Worm (Caenorhabditis elegans): ENCODE data around the gene T05B4.10.

T05B4.10 gene

DNA sequence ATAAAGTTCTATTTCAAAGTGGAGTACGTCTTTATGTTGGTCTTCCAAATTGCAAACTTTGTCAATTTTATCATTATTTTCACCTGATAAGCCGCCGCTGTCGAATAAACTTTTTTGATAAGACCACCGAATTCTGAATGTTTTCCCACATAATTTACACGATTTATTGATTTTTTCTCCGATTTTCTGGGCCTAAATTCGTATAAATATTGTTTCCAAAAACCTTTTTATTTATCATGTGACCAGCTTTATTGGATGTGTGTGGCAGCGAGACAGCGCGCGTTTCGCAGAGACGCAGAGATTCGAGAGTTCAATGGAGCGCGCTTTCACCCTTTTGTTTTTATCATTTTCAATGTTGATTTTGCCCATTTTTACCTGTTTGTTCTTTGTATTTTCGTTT is 22.5 kb upstream of the T05B4.10 start (continued):
- TF ChIP-seq mab-9 (GFP tag; IDR thresholded peaks at IDR 0.05) (peak; percentile 71), lin-35 (GFP tag; optimal IDR thresholded peaks at IDR 0.05) (peak; percentile 81 to 86), ama-1 (optimal IDR thresholded peaks at IDR 0.05) (no peak)

DNA sequence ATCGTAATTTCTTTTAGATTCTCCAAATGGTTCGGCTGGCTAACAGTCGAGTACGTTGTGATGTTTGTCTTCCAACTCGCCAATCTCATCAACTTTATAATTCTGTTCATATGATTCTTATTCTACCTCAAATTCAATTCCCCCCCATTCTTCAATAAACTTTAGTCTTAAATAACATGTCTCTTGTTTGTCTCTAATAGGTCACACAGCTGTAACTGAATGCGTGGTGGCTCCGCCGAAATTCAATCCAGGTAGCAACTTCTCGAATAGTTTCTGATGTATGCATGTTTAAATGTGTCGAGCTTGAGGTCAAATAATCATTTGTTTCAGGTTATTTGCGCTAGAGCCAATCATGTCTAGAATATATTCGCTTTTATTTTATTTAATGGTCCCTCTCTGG is 18.2 kb upstream of the T05B4.10 start, which contains the start of gene lgc-29:
Gene lgc-29, plus strand, starts transcription at position 301 of the 400 bp plus-strand sequence.
- no peak for TF ChIP-seq unc-98 (GFP tag; IDR thresholded peaks at IDR 0.05)
- no peak for TF ChIP-seq efl-3 (GFP tag; optimal IDR thresholded peaks at IDR 0.05)
- TF ChIP-seq mep-1 (tag; optimal IDR thresholded peaks at IDR 0.05), result no peak

DNA sequence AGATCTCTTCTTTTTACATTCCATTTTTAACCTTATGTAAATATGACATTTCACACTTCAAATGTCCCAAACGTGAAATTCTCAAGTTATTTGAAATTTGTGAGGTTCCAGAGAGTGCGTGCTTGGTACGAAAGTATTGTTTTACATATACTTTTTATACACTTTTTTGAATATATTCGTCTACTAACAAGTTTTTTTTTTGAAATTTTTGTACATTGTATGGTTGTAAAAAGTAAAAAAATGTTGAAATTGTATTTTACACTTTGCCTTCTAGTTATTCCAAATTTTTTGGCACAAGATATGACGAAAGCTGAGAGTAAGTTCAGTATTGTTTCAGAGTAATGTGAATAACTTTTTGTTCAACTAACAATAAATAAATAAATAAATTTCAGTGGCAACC is 14.2 kb upstream of the T05B4.10 start, which contains the start of gene lgc-1:
Gene lgc-1, plus strand, starts transcription at position 301 of the 400 bp plus-strand sequence.
- no peak for TF ChIP-seq ama-1 (optimal IDR thresholded peaks at IDR 0.05)
- no peak for TF ChIP-seq pax-3 (tag; optimal IDR thresholded peaks at IDR 0.05)
- no peak for TF ChIP-seq lin-15B (tag; optimal IDR thresholded peaks at IDR 0.05)
- no peak for TF ChIP-seq unc-130 (tag; optimal IDR thresholded peaks at IDR 0.05)
- TF ChIP-seq sup-37 (GFP tag; optimal IDR thresholded peaks at IDR 0.05), result no peak

DNA sequence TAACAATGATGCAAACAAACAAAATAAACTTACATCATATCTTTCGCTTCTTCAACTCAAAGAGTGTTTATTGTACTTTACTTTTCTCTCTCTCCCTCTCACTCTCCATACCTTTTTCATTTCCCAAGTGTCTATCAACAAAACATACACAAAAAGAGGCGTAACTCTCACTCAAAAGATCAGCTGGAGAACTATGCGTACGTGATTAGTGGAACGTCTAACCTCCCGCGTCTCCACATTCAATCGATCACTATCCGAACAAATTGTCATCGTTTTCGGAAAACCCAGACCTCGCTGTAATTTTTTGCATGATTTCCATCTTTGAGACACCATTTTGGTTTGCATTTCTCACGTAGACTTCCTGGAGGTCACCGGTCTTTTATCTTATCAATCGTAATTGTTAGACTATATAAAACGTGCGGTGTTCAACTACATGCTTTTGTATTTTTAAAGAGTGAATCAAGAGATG is 11.0 kb upstream of the T05B4.10 start, which contains the start of gene nhr-57:
Gene nhr-57, plus strand, starts transcription at position 419 of the 469 bp plus-strand sequence.
- TF ChIP-seq nhr-90 (tag; optimal IDR thresholded peaks at IDR 0.05; ENCODE audit: poor library complexity), result peak; percentile 79
- no peak for TF ChIP-seq F16B12.6 (tag; optimal IDR thresholded peaks at IDR 0.05)
- TF ChIP-seq blmp-1 (tag; optimal IDR thresholded peaks at IDR 0.05), result peak; percentile 93
- peak; percentile 21 for TF ChIP-seq C04F5.9 (tag; optimal IDR thresholded peaks at IDR 0.05)
- no peak for TF ChIP-seq pag-3 (tag; optimal IDR thresholded peaks at IDR 0.05; ENCODE audit: borderline replicate concordance, insufficient read depth)
- no peak for TF ChIP-seq Y116A8C.19 (tag; optimal IDR thresholded peaks at IDR 0.05; ENCODE audit: borderline replicate concordance)
- TF ChIP-seq irx-1 (tag; optimal IDR thresholded peaks at IDR 0.05), result peak; percentile 57
- no peak for TF ChIP-seq alr-1 (tag; optimal IDR thresholded peaks at IDR 0.05; ENCODE audit: borderline replicate concordance)
- TF ChIP-seq fkh-8 (tag; optimal IDR thresholded peaks at IDR 0.05), result peak; percentile 51
- peak in 1 of 3 experiments; percentile 32 for TF ChIP-seq ceh-82 (tag; optimal IDR thresholded peaks at IDR 0.05)
- peak; percentile 26 for TF ChIP-seq jun-1 (tag; optimal IDR thresholded peaks at IDR 0.05)
- no peak for TF ChIP-seq aly-2 (tag; optimal IDR thresholded peaks at IDR 0.05)
- no peak for TF ChIP-seq fkh-10 (GFP tag; optimal IDR thresholded peaks at IDR 0.05)
- TF ChIP-seq C34B4.2 (tag; optimal IDR thresholded peaks at IDR 0.05), result no peak
- TF ChIP-seq nhr-71 (tag; optimal IDR thresholded peaks at IDR 0.05), result peak; percentile 84
- no peak for TF ChIP-seq nhr-28 (tag; optimal IDR thresholded peaks at IDR 0.05)
- TF ChIP-seq nhr-11 (tag; optimal IDR thresholded peaks at IDR 0.05), result no peak
- TF ChIP-seq efl-3 (GFP tag; optimal IDR thresholded peaks at IDR 0.05), result no peak
- TF ChIP-seq hpl-2 (GFP tag; optimal IDR thresholded peaks at IDR 0.05), result no peak
- TF ChIP-seq ceh-90 (tag; optimal IDR thresholded peaks at IDR 0.05), result no peak
- no peak for TF ChIP-seq sptf-1 (tag; optimal IDR thresholded peaks at IDR 0.05)
- TF ChIP-seq skn-1 (tag; optimal IDR thresholded peaks at IDR 0.05), result peak; percentile 92
- no peak for TF ChIP-seq lsy-2 (tag; optimal IDR thresholded peaks at IDR 0.05)
- peak in 2 of 3 experiments; percentile 16 to 44 for TF ChIP-seq dpl-1 (GFP tag; optimal IDR thresholded peaks at IDR 0.05)
- no peak for TF ChIP-seq xbp-1 (tag; optimal IDR thresholded peaks at IDR 0.05)
- TF ChIP-seq zag-1 (tag; optimal IDR thresholded peaks at IDR 0.05), result no peak
- TF ChIP-seq pax-3 (tag; optimal IDR thresholded peaks at IDR 0.05), result peak; percentile 45
- no peak for TF ChIP-seq egl-13 (tag; optimal IDR thresholded peaks at IDR 0.05)
- TF ChIP-seq ceh-63 (GFP tag; optimal IDR thresholded peaks at IDR 0.05), result no peak
- TF ChIP-seq mep-1 (tag; optimal IDR thresholded peaks at IDR 0.05), result peak; percentile 50
- TF ChIP-seq isw-1 (GFP tag; IDR thresholded peaks at IDR 0.05), result no peak
- TF ChIP-seq tbx-2 (tag; optimal IDR thresholded peaks at IDR 0.05), result peak; percentile 74
- TF ChIP-seq fkh-4 (tag; optimal IDR thresholded peaks at IDR 0.05; ENCODE audit: borderline replicate concordance), result no peak
- TF ChIP-seq ama-1 (optimal IDR thresholded peaks at IDR 0.05), result no peak
- TF ChIP-seq hlh-17 (GFP tag; optimal IDR thresholded peaks at IDR 0.05; ENCODE audit: borderline replicate concordance), result no peak
- no peak for TF ChIP-seq hlh-4 (tag; optimal IDR thresholded peaks at IDR 0.05)
- TF ChIP-seq ztf-4 (tag; optimal IDR thresholded peaks at IDR 0.05), result peak; percentile 20
- TF ChIP-seq nhr-85 (tag), result peak; percentile 95
- TF ChIP-seq elt-2 (tag; optimal IDR thresholded peaks at IDR 0.05), result peak; percentile 43
- peak; percentile 91 for TF ChIP-seq lin-14 (GFP tag; optimal IDR thresholded peaks at IDR 0.05)
